Fruit fly (Drosophila melanogaster): Measurements from ENCODE around the gene CheB93a.

Gene CheB93a

DNA sequence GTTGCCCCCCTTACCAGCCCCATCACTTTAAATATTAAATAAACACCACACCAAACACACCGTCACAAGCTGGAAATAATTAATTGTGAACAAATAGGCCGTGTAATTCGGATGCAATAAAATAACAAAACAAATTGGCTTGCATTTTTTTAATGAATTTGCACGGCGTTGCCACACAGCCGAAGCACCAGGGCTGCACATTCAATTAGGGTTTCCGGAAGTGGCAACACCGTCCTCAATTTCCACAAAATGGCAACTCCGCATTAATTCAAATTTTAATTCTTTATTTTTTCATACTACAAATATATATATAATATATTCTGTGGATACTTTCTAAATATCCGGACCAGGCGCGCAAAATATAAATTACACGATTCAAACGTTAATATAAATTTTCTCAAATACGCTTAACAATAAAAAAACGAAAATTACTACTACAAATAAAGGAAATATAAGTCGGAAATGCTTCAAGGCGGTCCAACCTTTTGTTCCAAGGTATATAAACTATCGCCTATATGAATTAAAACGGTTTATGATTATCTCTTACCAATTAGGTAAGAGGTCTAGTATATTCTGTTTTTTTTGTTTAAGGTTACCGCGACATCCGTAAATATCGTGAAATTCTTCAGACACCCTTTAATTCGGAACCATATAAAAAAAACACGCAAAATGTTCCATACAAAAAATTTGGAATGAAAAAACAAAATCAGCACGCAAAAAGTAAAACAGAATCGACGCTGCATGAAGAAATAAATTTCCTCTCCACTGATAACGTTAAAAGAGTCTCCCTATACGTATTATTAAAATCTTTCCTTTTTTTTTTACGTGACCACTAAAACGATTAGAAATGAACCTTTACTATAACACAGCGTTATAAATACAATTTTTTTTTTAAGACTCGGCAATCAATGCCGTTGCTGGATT is 33.6 kb upstream of the CheB93a start (continued):
- TF ChIP-seq Bgb (GFP tag; IDR thresholded peaks at IDR 0.05; ENCODE audit: partially characterized antibody): peak; percentile 28; the same call in 1 of the 2 replicates
- TF ChIP-seq zen (tag; optimal IDR thresholded peaks at IDR 0.05): peak; percentile 64
- TF ChIP-seq grau (tag; optimal IDR thresholded peaks at IDR 0.05): peak; percentile 59
- no peak for TF ChIP-seq CG9609 (GFP tag; optimal IDR thresholded peaks at IDR 0.05)
- TF ChIP-seq CG30431 (GFP tag; optimal IDR thresholded peaks at IDR 0.05): no peak
- no peak for TF ChIP-seq Taf1 (GFP tag; IDR thresholded peaks at IDR 0.05)
- TF ChIP-seq pros (GFP tag; optimal IDR thresholded peaks at IDR 0.05): no peak
- no peak for TF ChIP-seq psq (GFP tag; optimal IDR thresholded peaks at IDR 0.05)
- TF ChIP-seq da (GFP tag; optimal IDR thresholded peaks at IDR 0.05): no peak
- TF ChIP-seq CG17385 (GFP tag; optimal IDR thresholded peaks at IDR 0.05): no peak
- TF ChIP-seq CG15011 (GFP tag; optimal IDR thresholded peaks at IDR 0.05): no peak
- no peak for TF ChIP-seq Gug (GFP tag; IDR thresholded peaks at IDR 0.05)
- no peak for TF ChIP-seq BtbVII (GFP tag; optimal IDR thresholded peaks at IDR 0.05)
- peak; percentile 21 for TF ChIP-seq CG12299 (tag; optimal IDR thresholded peaks at IDR 0.05)
- peak; percentile 8 for TF ChIP-seq CG10147 (GFP tag; optimal IDR thresholded peaks at IDR 0.05)
- TF ChIP-seq Fer3 (tag; optimal IDR thresholded peaks at IDR 0.05): peak; percentile 49
- no peak for TF ChIP-seq Nf-YB (GFP tag; optimal IDR thresholded peaks at IDR 0.05)
- TF ChIP-seq Kr (GFP tag; optimal IDR thresholded peaks at IDR 0.05): no peak
- no peak for TF ChIP-seq dati (GFP tag; IDR thresholded peaks at IDR 0.05)
- no peak for TF ChIP-seq HLH54F (GFP tag; optimal IDR thresholded peaks at IDR 0.05)
- TF ChIP-seq CHES-1-like (GFP tag; optimal IDR thresholded peaks at IDR 0.05): peak; percentile 11
- TF ChIP-seq E2f2 (GFP tag; IDR thresholded peaks at IDR 0.05): peak; percentile 85
- TF ChIP-seq CG15479 (GFP tag; optimal IDR thresholded peaks at IDR 0.05): no peak
- no peak for TF ChIP-seq Ravus (GFP tag; IDR thresholded peaks at IDR 0.05)
- no peak for TF ChIP-seq hth (optimal IDR thresholded peaks at IDR 0.05)
- TF ChIP-seq CG1792 (GFP tag; optimal IDR thresholded peaks at IDR 0.05): no peak
- TF ChIP-seq sob (GFP tag; IDR thresholded peaks at IDR 0.05): peak; percentile 61
- TF ChIP-seq CG16863 (GFP tag; optimal IDR thresholded peaks at IDR 0.05): no peak
- peak; percentile 88 for TF ChIP-seq phol (tag; optimal IDR thresholded peaks at IDR 0.05)
- no peak for TF ChIP-seq C15 (GFP tag; IDR thresholded peaks at IDR 0.05)
- no peak for TF ChIP-seq gsb (GFP tag; IDR thresholded peaks at IDR 0.05)
- TF ChIP-seq salm (tag; optimal IDR thresholded peaks at IDR 0.05): no peak
- no peak for TF ChIP-seq chm (GFP tag; IDR thresholded peaks at IDR 0.05)
- TF ChIP-seq CG7556 (GFP tag; optimal IDR thresholded peaks at IDR 0.05): no peak
- TF ChIP-seq CG4424 (GFP tag; optimal IDR thresholded peaks at IDR 0.05): no peak
- no peak for TF ChIP-seq CG11093 (GFP tag; IDR thresholded peaks at IDR 0.05)
- TF ChIP-seq ase (GFP tag; IDR thresholded peaks at IDR 0.05): no peak
- TF ChIP-seq Sox100B (GFP tag; optimal IDR thresholded peaks at IDR 0.05): no peak
- TF ChIP-seq Dfd (GFP tag; optimal IDR thresholded peaks at IDR 0.05): no peak
- TF ChIP-seq fd102C (GFP tag; optimal IDR thresholded peaks at IDR 0.05): no peak
- TF ChIP-seq trh (GFP tag; optimal IDR thresholded peaks at IDR 0.05): no peak
- peak in 1 of 2 experiments; percentile 1 for TF ChIP-seq dpn (GFP tag; optimal IDR thresholded peaks at IDR 0.05)
- TF ChIP-seq scrt (GFP tag; optimal IDR thresholded peaks at IDR 0.05): no peak
- TF ChIP-seq jigr1 (GFP tag; IDR thresholded peaks at IDR 0.05): peak; percentile 32; the same call in 1 of the 3 replicates
- no peak for TF ChIP-seq CG13123 (GFP tag; optimal IDR thresholded peaks at IDR 0.05)
- no peak for TF ChIP-seq CG31441 (GFP tag; IDR thresholded peaks at IDR 0.05)
- TF ChIP-seq CG15073 (GFP tag; optimal IDR thresholded peaks at IDR 0.05): no peak
- TF ChIP-seq CG11696 (GFP tag; IDR thresholded peaks at IDR 0.05): no peak
- no peak for TF ChIP-seq D19B (GFP tag; optimal IDR thresholded peaks at IDR 0.05)
- peak; percentile 83 for TF ChIP-seq CG3847 (GFP tag; IDR thresholded peaks at IDR 0.05)
- no peak for TF ChIP-seq gt (GFP tag; IDR thresholded peaks at IDR 0.05)
